Fruit fly (Drosophila melanogaster): ENCODE data around the gene Cpr62Bc.

dm6 chr3L:1850498-1850897 is 8.6 kb upstream of the Cpr62Bc start:
- TF ChIP-seq EcR (GFP tag; optimal IDR thresholded peaks at IDR 0.05) = no peak
- no peak for TF ChIP-seq Ets98B (GFP tag; IDR thresholded peaks at IDR 0.05)
- TF ChIP-seq CG17806 (tag; optimal IDR thresholded peaks at IDR 0.05) = no peak
- no peak for TF ChIP-seq CG34367 (tag; optimal IDR thresholded peaks at IDR 0.05)
- TF ChIP-seq gl (tag; optimal IDR thresholded peaks at IDR 0.05) = no peak
- no peak for TF ChIP-seq CG9948 (tag; optimal IDR thresholded peaks at IDR 0.05)
- TF ChIP-seq CG12605 (GFP tag; IDR thresholded peaks at IDR 0.05) = no peak
- TF ChIP-seq CG8301 (tag; optimal IDR thresholded peaks at IDR 0.05) = no peak
- no peak for TF ChIP-seq CG32121 (GFP tag; IDR thresholded peaks at IDR 0.05)
- TF ChIP-seq CG8159 (tag; optimal IDR thresholded peaks at IDR 0.05) = no peak
- TF ChIP-seq CG14655 (GFP tag; optimal IDR thresholded peaks at IDR 0.05) = no peak
- no peak for TF ChIP-seq rn (GFP tag; IDR thresholded peaks at IDR 0.05)
- no peak for TF ChIP-seq CG4496 (GFP tag; IDR thresholded peaks at IDR 0.05)
- no peak for TF ChIP-seq D1 (tag; optimal IDR thresholded peaks at IDR 0.05)

Data from whole organism, pupa.